Fruit fly (Drosophila melanogaster): Measurements from ENCODE around the gene RnpS1.

The RnpS1 gene

dm6 chr3R:9573812-9574587 lies 22.2 kb downstream of the RnpS1 start, which contains the start of gene CG9399 (continued):
- TF ChIP-seq aop (GFP tag; IDR thresholded peaks at IDR 0.05), result peak; percentile 96
- peak; percentile 98 for TF ChIP-seq so (GFP tag; IDR thresholded peaks at IDR 0.05)
- peak; percentile 99 for TF ChIP-seq slbo (GFP tag; IDR thresholded peaks at IDR 0.05)
- TF ChIP-seq CG9876 (GFP tag; optimal IDR thresholded peaks at IDR 0.05), result peak; percentile 78
- peak; percentile 94 for TF ChIP-seq cg (GFP tag; optimal IDR thresholded peaks at IDR 0.05)
- TF ChIP-seq CG4360 (GFP tag; IDR thresholded peaks at IDR 0.05), result peak; percentile 86
- peak; percentile 83 for TF ChIP-seq CG12236 (GFP tag; optimal IDR thresholded peaks at IDR 0.05)
- peak; percentile 86 for TF ChIP-seq Nf-YB (GFP tag; optimal IDR thresholded peaks at IDR 0.05)
- peak; percentile 95 for TF ChIP-seq HHEX (GFP tag; optimal IDR thresholded peaks at IDR 0.05)
- TF ChIP-seq Ssrp (tag; optimal IDR thresholded peaks at IDR 0.05), result peak; percentile 99
- TF ChIP-seq yki (optimal IDR thresholded peaks at IDR 0.05), result no peak
- peak; percentile 65 for TF ChIP-seq grn (GFP tag; optimal IDR thresholded peaks at IDR 0.05)
- TF ChIP-seq CG6683 (GFP tag; optimal IDR thresholded peaks at IDR 0.05), result peak; percentile 86
- peak; percentile 93 for TF ChIP-seq pho (GFP tag; optimal IDR thresholded peaks at IDR 0.05)
- TF ChIP-seq CG8089 (GFP tag; optimal IDR thresholded peaks at IDR 0.05), result peak; percentile 88
- peak; percentile 94 for TF ChIP-seq odd (GFP tag; optimal IDR thresholded peaks at IDR 0.05)
- TF ChIP-seq Sin3A (optimal IDR thresholded peaks at IDR 0.05), result no peak
- peak; percentile 98 for TF ChIP-seq gcm (GFP tag; optimal IDR thresholded peaks at IDR 0.05)
- peak; percentile 94 for TF ChIP-seq Ets97D (GFP tag; optimal IDR thresholded peaks at IDR 0.05)
- TF ChIP-seq Elba2 (GFP tag; optimal IDR thresholded peaks at IDR 0.05), result peak; percentile 84
- TF ChIP-seq CG17568 (GFP tag; optimal IDR thresholded peaks at IDR 0.05), result peak; percentile 95
- peak; percentile 98 for TF ChIP-seq CG34422 (GFP tag; IDR thresholded peaks at IDR 0.05)
- peak; percentile 98 for TF ChIP-seq CG17829 (tag; optimal IDR thresholded peaks at IDR 0.05)
- TF ChIP-seq abd-A (tag; optimal IDR thresholded peaks at IDR 0.05), result peak; percentile 26
- TF ChIP-seq Hr51 (GFP tag; optimal IDR thresholded peaks at IDR 0.05), result peak; percentile 96 to 98
- peak; percentile 94 for TF ChIP-seq CrebB (tag; optimal IDR thresholded peaks at IDR 0.05)
- TF ChIP-seq NFAT (GFP tag; IDR thresholded peaks at IDR 0.05), result peak; percentile 96
- peak; percentile 93 for TF ChIP-seq CG1647 (GFP tag; optimal IDR thresholded peaks at IDR 0.05)
- peak; percentile 98 for TF ChIP-seq CG13775 (GFP tag; optimal IDR thresholded peaks at IDR 0.05)
- TF ChIP-seq nom (GFP tag; optimal IDR thresholded peaks at IDR 0.05), result peak; percentile 85
- peak; percentile 94 for TF ChIP-seq Lim3 (GFP tag; IDR thresholded peaks at IDR 0.05)
- TF ChIP-seq ranshi (GFP tag; IDR thresholded peaks at IDR 0.05), result peak; percentile 98
- peak; percentile 85 for TF ChIP-seq Ravus (GFP tag; IDR thresholded peaks at IDR 0.05)
- TF ChIP-seq eve (GFP tag; optimal IDR thresholded peaks at IDR 0.05), result no peak
- TF ChIP-seq bcd (GFP tag; optimal IDR thresholded peaks at IDR 0.05), result peak; percentile 97
- TF ChIP-seq B-H2 (GFP tag; optimal IDR thresholded peaks at IDR 0.05), result peak; percentile 94
- TF ChIP-seq Tbp (GFP tag; optimal IDR thresholded peaks at IDR 0.05), result peak; percentile 68
- peak; percentile 93 for TF ChIP-seq ssp (GFP tag; IDR thresholded peaks at IDR 0.05)
- TF ChIP-seq CG15011 (GFP tag; optimal IDR thresholded peaks at IDR 0.05), result peak; percentile 90
- peak; percentile 75 for TF ChIP-seq Hey (tag; optimal IDR thresholded peaks at IDR 0.05)
- peak; percentile 97 for TF ChIP-seq CG11456 (GFP tag; IDR thresholded peaks at IDR 0.05)
- TF ChIP-seq tap (tag; optimal IDR thresholded peaks at IDR 0.05), result peak; percentile 93
- peak; percentile 94 for TF ChIP-seq kay (GFP tag; optimal IDR thresholded peaks at IDR 0.05)
- peak; percentile 98 for TF ChIP-seq ap (GFP tag; IDR thresholded peaks at IDR 0.05)
- TF ChIP-seq CG4730 (GFP tag; IDR thresholded peaks at IDR 0.05), result peak; percentile 97
- peak; percentile 99 for TF ChIP-seq Sox102F (GFP tag; optimal IDR thresholded peaks at IDR 0.05)
- peak; percentile 99 for TF ChIP-seq zfh1 (GFP tag; IDR thresholded peaks at IDR 0.05)
- TF ChIP-seq hkb (optimal IDR thresholded peaks at IDR 0.05), result no peak
- TF ChIP-seq hkb (GFP tag; IDR thresholded peaks at IDR 0.05), result peak; percentile 98
- TF ChIP-seq CG10959 (GFP tag; IDR thresholded peaks at IDR 0.05), result peak; percentile 92
- peak; percentile 97 for TF ChIP-seq CG7372 (GFP tag; IDR thresholded peaks at IDR 0.05)
